Worm (Caenorhabditis elegans) whole organism, L4/young adult: ENCODE measurements around the gene twk-39.

Source experiments
- W03F9.2 ChIP-seq: fragments of 150-350 bp; optimal IDR thresholded peaks from 2 replicates; lab custom pipeline; 2014; ENCODE audit warnings: missing biosample characterization, missing genetic modification characterization
- him-1 ChIP-seq: sonication (generic microtip); optimal IDR thresholded peaks from 2 replicates; lab custom pipeline; 2016; ENCODE audit warnings: missing genotype, missing genetic modification reagents, missing genetic modification characterization, missing compliant biosample characterization

ce11 chrIII:11789480-11789879, 6.1 kb upstream of the twk-39 start:
- TF ChIP-seq him-1 = no peak
- TF ChIP-seq W03F9.2 (tag; lab: Kevin White, UChicago) = no peak
